Fruit fly (Drosophila melanogaster) whole organism: ENCODE measurements around the gene Myo31DF.

Experiments used
- CG8478 ChIP-seq: fragments of >200 bp; optimal IDR thresholded peaks from 2 replicates; lab custom pipeline; 2018; ENCODE audit warnings: inconsistent platforms
- Dll ChIP-seq: fragments of >200 bp; optimal IDR thresholded peaks from 2 replicates; lab custom pipeline; 2017
- EcR ChIP-seq, 2 experiments: fragments of >200 bp; optimal IDR thresholded peaks; 2 replicates each; lab custom pipeline; 2017; ENCODE audit warnings: missing biosample characterization in 2 of 2, missing genetic modification characterization in 2 of 2, missing genetic modification reagents in 2 of 2
- pan ChIP-seq: fragments of >200 bp; optimal IDR thresholded peaks from 2 replicates; lab custom pipeline; 2017
- psq ChIP-seq: fragments of >200 bp; optimal IDR thresholded peaks from 2 replicates; lab custom pipeline; 2017
- usp ChIP-seq: fragments of >200 bp; optimal IDR thresholded peaks from 2 replicates; lab custom pipeline; 2017; ENCODE audit warnings: missing biosample characterization, missing genetic modification characterization, mixed read lengths

The Myo31DF gene

dm6 chr2L:10466865-10467270 is 39.7 kb downstream of the Myo31DF start:
- no peak for TF ChIP-seq usp (GFP tag; lab: Kevin White, UChicago)

dm6 chr2L:10458979-10459378 is 47.6 kb downstream of the Myo31DF start:
- TF ChIP-seq pan (no peak), EcR (GFP tag; optimal IDR thresholded peaks at IDR 0.05; lab: Kevin White, UChicago) (no peak), Dll (lab: Kevin White, UChicago) (no peak), CG8478 (lab: Kevin White, UChicago) (no peak)

- TF ChIP-seq usp (GFP tag; lab: Kevin White, UChicago), result no peak
- no peak for TF ChIP-seq psq (lab: Kevin White, UChicago)
- TF ChIP-seq pan, result no peak
- no peak for TF ChIP-seq EcR (GFP tag; optimal IDR thresholded peaks at IDR 0.05; lab: Kevin White, UChicago)
- TF ChIP-seq CG8478 (lab: Kevin White, UChicago), result no peak
- TF ChIP-seq Dll (lab: Kevin White, UChicago), result no peak
Observed at dm6 chr2L:10457191-10457899, 49.2 kb downstream of the Myo31DF start, which contains the start of the genes LManI and LManII. TSS of gene LManI (minus strand) at chr2L:10457241. TSS of gene LManII (plus strand) at chr2L:10457658.

- no peak for TF ChIP-seq Dll (lab: Kevin White, UChicago)
- TF ChIP-seq usp (GFP tag; lab: Kevin White, UChicago), result no peak
Observed at dm6 chr2L:10455944-10456520, 50.5 kb downstream of the Myo31DF start.

- TF ChIP-seq usp (GFP tag; lab: Kevin White, UChicago) (no peak), pan (no peak), Dll (lab: Kevin White, UChicago) (no peak), psq (lab: Kevin White, UChicago) (no peak), EcR (GFP tag; optimal IDR thresholded peaks at IDR 0.05; lab: Kevin White, UChicago) (no peak), CG8478 (lab: Kevin White, UChicago) (no peak)
Observed at dm6 chr2L:10452296-10452695, 54.3 kb downstream of the Myo31DF start, which contains the start of gene ppk10. TSS of gene ppk10 (minus strand) at chr2L:10452396.

dm6 chr2L:10442048-10442790 is 64.4 kb downstream of the Myo31DF start, which contains the start of gene loh:
TSS of gene loh (plus strand) at chr2L:10442534.
- TF ChIP-seq CG8478 (lab: Kevin White, UChicago) (no peak), Dll (lab: Kevin White, UChicago) (no peak), EcR (GFP tag; optimal IDR thresholded peaks at IDR 0.05; lab: Kevin White, UChicago) (no peak), usp (GFP tag; lab: Kevin White, UChicago) (no peak), pan (no peak), psq (lab: Kevin White, UChicago) (no peak)
